Worm (Caenorhabditis elegans) whole organism, L4 larva: ENCODE results near the gene txdc-9.

Experiments used
- F26F4.8 ChIP-seq: fragments of 200-800 bp; sonication (Bioruptor generic); conservative IDR thresholded peaks from 2 replicates; pipeline ENCODE4 v1.3.6; 2022; ENCODE audit warnings: missing genetic modification characterization, missing compliant biosample characterization
- F37D6.2 ChIP-seq: sonication (generic microtip); optimal IDR thresholded peaks from 2 replicates; lab custom pipeline; 2016; ENCODE audit warnings: mild to moderate bottlenecking, missing genetic modification characterization, missing compliant biosample characterization
- F44E2.7 ChIP-seq: fragments of 200-800 bp; sonication (Bioruptor generic); IDR thresholded peaks from 2 replicates; pipeline ENCODE4 v2.1.2; 2022; ENCODE audit warnings: missing genetic modification characterization, missing compliant biosample characterization
- T20F7.1 ChIP-seq: fragments of 200-800 bp; sonication (Bioruptor generic); optimal IDR thresholded peaks from 2 replicates; lab custom pipeline; 2018; ENCODE audit warnings: mild to moderate bottlenecking, missing genetic modification characterization, missing compliant biosample characterization
- ZK546.5 ChIP-seq, 2 experiments: sonication (generic microtip); optimal IDR thresholded peaks; 2 replicates each; lab custom pipeline; 2017; ENCODE audit warnings: missing biosample characterization in 2 of 2, missing genetic modification characterization in 2 of 2
- ceh-20 ChIP-seq: fragments of 200-800 bp; sonication (Bioruptor generic); IDR thresholded peaks from 2 replicates; pipeline ENCODE4 v1.3.6; 2022; ENCODE audit warnings: missing genetic modification reagents, missing genetic modification characterization, missing compliant biosample characterization
- ceh-28 ChIP-seq: fragments of 150-350 bp; optimal IDR thresholded peaks from 2 replicates; lab custom pipeline; 2014; ENCODE audit warnings: missing biosample characterization, missing genetic modification reagents, missing genetic modification characterization
- ces-1 ChIP-seq: fragments of 150-350 bp; sonication (generic microtip); optimal IDR thresholded peaks from 4 replicates; lab custom pipeline; 2014; ENCODE audit warnings: missing biosample characterization, missing genetic modification reagents, missing genetic modification characterization
- daf-16 ChIP-seq, 3 experiments: sonication (generic microtip); optimal IDR thresholded peaks; 2 replicates each; lab custom pipeline; 2016 to 2017; ENCODE audit warnings: missing genetic modification characterization in 3 of 3, missing genetic modification reagents in 3 of 3, mild to moderate bottlenecking in 2 of 3, missing compliant biosample characterization in 2 of 3, missing biosample characterization in 1 of 3, moderate library complexity in 1 of 3
- daf-8 ChIP-seq: fragments of 200-800 bp; sonication (Bioruptor generic); IDR thresholded peaks from 2 replicates; pipeline ENCODE4 v1.3.6; 2022; ENCODE audit warnings: missing genetic modification characterization, missing compliant biosample characterization
- dmd-6 ChIP-seq: fragments of 200-800 bp; sonication (Bioruptor generic); IDR thresholded peaks from 2 replicates; pipeline ENCODE4 v1.3.6; 2022; ENCODE audit warnings: missing genetic modification reagents, missing genetic modification characterization, missing compliant biosample characterization
- dmd-8 ChIP-seq: fragments of 200-800 bp; sonication (Bioruptor generic); IDR thresholded peaks from 2 replicates; pipeline ENCODE4 v1.3.6; 2022; ENCODE audit warnings: missing genetic modification characterization, missing compliant biosample characterization
- dmd-9 ChIP-seq: fragments of 200-800 bp; sonication (Bioruptor generic); IDR thresholded peaks from 2 replicates; pipeline ENCODE4 v1.3.6; 2022; ENCODE audit warnings: missing genetic modification reagents, missing genetic modification characterization, missing compliant biosample characterization
- duxl-1 ChIP-seq: sonication (generic microtip); optimal IDR thresholded peaks from 2 replicates; lab custom pipeline; 2016; ENCODE audit warnings: mild to moderate bottlenecking, missing genetic modification characterization, moderate library complexity, missing compliant biosample characterization; ENCODE audit not compliant: poor library complexity
- dve-1 ChIP-seq: sonication (generic microtip); optimal IDR thresholded peaks from 2 replicates; lab custom pipeline; 2017; ENCODE audit warnings: antibody characterized with exemption, mild to moderate bottlenecking, missing genetic modification characterization, missing compliant biosample characterization; ENCODE audit not compliant: insufficient read depth
- egl-27 ChIP-seq: sonication (generic microtip); optimal IDR thresholded peaks from 3 replicates; lab custom pipeline; 2017; ENCODE audit warnings: missing biosample characterization, missing genetic modification reagents, missing genetic modification characterization
- egl-43 ChIP-seq: fragments of 200-800 bp; sonication (Bioruptor generic); IDR thresholded peaks from 2 replicates; pipeline ENCODE4 v1.3.6; 2022; ENCODE audit warnings: missing genetic modification reagents, missing genetic modification characterization, missing compliant biosample characterization
- gei-8 ChIP-seq: fragments of 200-800 bp; sonication (Bioruptor generic); optimal IDR thresholded peaks from 2 replicates; lab custom pipeline; 2018; ENCODE audit warnings: mild to moderate bottlenecking, missing genetic modification characterization, missing compliant biosample characterization
- hlh-11 ChIP-seq: fragments of 200-800 bp; sonication (Bioruptor generic); optimal IDR thresholded peaks from 2 replicates; lab custom pipeline; 2018; ENCODE audit warnings: mild to moderate bottlenecking, missing genetic modification characterization, missing compliant biosample characterization
- hlh-30 ChIP-seq: sonication (generic microtip); optimal IDR thresholded peaks from 2 replicates; lab custom pipeline; 2017; ENCODE audit warnings: antibody characterized with exemption, mild to moderate bottlenecking, missing genetic modification characterization, missing compliant biosample characterization; ENCODE audit not compliant: insufficient read depth
- hmg-1.1 ChIP-seq: fragments of 200-800 bp; sonication (Bioruptor generic); IDR thresholded peaks from 2 replicates; pipeline ENCODE4 v1.3.6; 2022; ENCODE audit warnings: missing genetic modification reagents, missing genetic modification characterization, missing compliant biosample characterization
- jun-1 ChIP-seq: fragments of 150-350 bp; optimal IDR thresholded peaks from 2 replicates; lab custom pipeline; 2014; ENCODE audit warnings: missing biosample characterization, missing genetic modification reagents, missing genetic modification characterization
- lim-7 ChIP-seq: fragments of 200-800 bp; sonication (Bioruptor generic); IDR thresholded peaks from 2 replicates; pipeline ENCODE4 v1.3.6; 2022; ENCODE audit warnings: missing genetic modification characterization, missing compliant biosample characterization
- lin-15B ChIP-seq: fragments of 150-350 bp; sonication (generic microtip); optimal IDR thresholded peaks from 3 replicates; lab custom pipeline; 2014; ENCODE audit warnings: missing biosample characterization, missing genetic modification characterization
- lsy-2 ChIP-seq, 2 experiments: fragments of 150-350 bp in 1 of 2; sonication (generic microtip) in 1 of 2; optimal IDR thresholded peaks; 2 replicates each; lab custom pipeline; 2014 to 2017; ENCODE audit warnings: missing biosample characterization in 2 of 2, missing genetic modification characterization in 2 of 2
- madf-5 ChIP-seq, 2 experiments: fragments of 200-800 bp; sonication (Bioruptor generic); IDR thresholded peaks; 2 replicates each; pipeline ENCODE4 v1.3.6; 2022; ENCODE audit warnings: missing compliant biosample characterization in 2 of 2, missing genetic modification characterization in 2 of 2
- mdl-1 ChIP-seq, 2 experiments: fragments of 150-350 bp in 1 of 2; sonication (generic microtip) in 1 of 2; optimal IDR thresholded peaks; 2 replicates each; lab custom pipeline; 2014 to 2017; ENCODE audit warnings: missing biosample characterization in 2 of 2, missing genetic modification characterization in 2 of 2
- mdt-29 ChIP-seq: fragments of 200-800 bp; sonication (Bioruptor generic); IDR thresholded peaks from 2 replicates; pipeline ENCODE4 v1.3.6; 2022; ENCODE audit warnings: missing genetic modification reagents, missing genetic modification characterization, missing compliant biosample characterization
- mep-1 ChIP-seq: fragments of 150-350 bp; sonication (generic microtip); optimal IDR thresholded peaks from 3 replicates; lab custom pipeline; 2014; ENCODE audit warnings: missing biosample characterization, missing genetic modification characterization
- nhr-102 ChIP-seq: sonication (generic microtip); optimal IDR thresholded peaks from 2 replicates; lab custom pipeline; 2016; ENCODE audit warnings: mild to moderate bottlenecking, missing genetic modification characterization, moderate library complexity, missing compliant biosample characterization
- nhr-11 ChIP-seq: fragments of 150-350 bp; optimal IDR thresholded peaks from 2 replicates; lab custom pipeline; 2014; ENCODE audit warnings: missing biosample characterization, missing genetic modification characterization
- nhr-28 ChIP-seq: fragments of 150-350 bp; optimal IDR thresholded peaks from 2 replicates; lab custom pipeline; 2014; ENCODE audit warnings: missing biosample characterization, missing genetic modification characterization
- nhr-48 ChIP-seq: sonication (generic microtip); optimal IDR thresholded peaks from 2 replicates; lab custom pipeline; 2016; ENCODE audit warnings: mild to moderate bottlenecking, missing genetic modification characterization, missing compliant biosample characterization
- nhr-77 ChIP-seq: fragments of 150-350 bp; optimal IDR thresholded peaks from 2 replicates; lab custom pipeline; 2014; ENCODE audit warnings: missing biosample characterization, missing genetic modification characterization
- pha-4 ChIP-seq, 2 experiments: fragments of 150-350 bp in 1 of 2; fragments of 200-800 bp in 1 of 2; sonication (Bioruptor generic) in 1 of 2; IDR thresholded peaks in 1 of 2; optimal IDR thresholded peaks in 1 of 2; 2 replicates each; pipeline versions ENCODE4 v1.3.6 to Lab custom; 2014 to 2022; ENCODE audit warnings: missing genetic modification characterization in 2 of 2, missing genetic modification reagents in 2 of 2, missing biosample characterization in 1 of 2, missing compliant biosample characterization in 1 of 2
- sdz-12 ChIP-seq: fragments of 200-800 bp; sonication (Bioruptor generic); optimal IDR thresholded peaks from 2 replicates; lab custom pipeline; 2018; ENCODE audit warnings: mild to moderate bottlenecking, missing genetic modification characterization, missing compliant biosample characterization
- skn-1 ChIP-seq: fragments of 150-350 bp; optimal IDR thresholded peaks from 2 replicates; lab custom pipeline; 2014; ENCODE audit warnings: missing biosample characterization, missing genetic modification characterization
- snpc-4 ChIP-seq: fragments of 150-350 bp; optimal IDR thresholded peaks from 2 replicates; lab custom pipeline; 2014; ENCODE audit warnings: missing biosample characterization, missing genetic modification characterization
- tra-1 ChIP-seq: fragments of 200-800 bp; sonication (Bioruptor generic); IDR thresholded peaks from 2 replicates; pipeline ENCODE4 v1.3.6; 2022; ENCODE audit warnings: missing genetic modification reagents, missing genetic modification characterization, missing compliant biosample characterization
- unc-130 ChIP-seq: sonication (generic microtip); optimal IDR thresholded peaks from 2 replicates; lab custom pipeline; 2016; ENCODE audit warnings: missing genetic modification reagents, missing genetic modification characterization, missing compliant biosample characterization
- unc-39 ChIP-seq: sonication (generic microtip); optimal IDR thresholded peaks from 2 replicates; lab custom pipeline; 2017; ENCODE audit warnings: missing biosample characterization, missing genetic modification characterization
- unc-62 ChIP-seq, 3 experiments: fragments of 150-350 bp in 1 of 3; sonication (generic microtip); optimal IDR thresholded peaks in 2 of 3; peaks in 1 of 3; 1 replicate in 1 of 3; 2 replicates in 2 of 3; lab custom pipeline; 2014 to 2017; ENCODE audit warnings: missing biosample characterization in 3 of 3, missing genetic modification characterization in 3 of 3, missing genetic modification reagents in 3 of 3, missing genotype in 1 of 3
- vab-7 ChIP-seq: fragments of 200-800 bp; sonication (Bioruptor generic); IDR thresholded peaks from 2 replicates; pipeline ENCODE4 v1.3.6; 2022; ENCODE audit warnings: missing genetic modification reagents, missing genetic modification characterization, missing compliant biosample characterization
- zfp-2 ChIP-seq: sonication (generic microtip); optimal IDR thresholded peaks from 2 replicates; lab custom pipeline; 2016; ENCODE audit warnings: mild to moderate bottlenecking, missing genetic modification characterization, missing compliant biosample characterization
- zfp-3 ChIP-seq: fragments of 200-800 bp; sonication (Bioruptor generic); conservative IDR thresholded peaks from 2 replicates; pipeline ENCODE4 v1.3.6; 2022; ENCODE audit warnings: missing genetic modification reagents, missing genetic modification characterization, missing compliant biosample characterization
- zip-11 ChIP-seq: fragments of 200-800 bp; sonication (Bioruptor generic); IDR thresholded peaks from 2 replicates; pipeline ENCODE4 v1.3.6; 2022; ENCODE audit warnings: missing genetic modification characterization, missing compliant biosample characterization

Gene txdc-9

DNA sequence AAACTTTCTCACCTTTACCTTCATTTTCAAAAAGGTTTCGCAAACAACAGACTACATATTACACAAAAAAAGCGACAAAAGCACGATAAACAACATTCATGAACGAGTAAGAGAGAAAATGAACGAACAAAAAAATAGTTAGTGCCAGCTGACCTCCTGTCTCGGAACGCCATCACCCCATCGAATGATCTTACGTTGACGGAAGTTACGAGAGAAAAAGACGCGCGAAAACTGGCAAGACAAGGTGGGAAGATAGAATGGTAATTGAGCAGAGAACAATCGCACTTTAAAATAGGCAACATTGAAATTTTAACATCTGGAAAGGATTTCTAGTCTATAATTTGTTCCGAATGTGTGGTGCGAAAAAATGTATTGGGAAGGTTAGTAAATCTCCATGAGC lies 11.8 kb upstream of the txdc-9 start:
- TF ChIP-seq ces-1 (no peak), dmd-8 (GFP tag; lab: Robert Waterston, UW) (0 out of 2 replicates have a peak, but pooled peaks have one; percentile 57), hlh-11 (tag; lab: Kevin White, UChicago) (peak; percentile 60), nhr-28 (tag; lab: Kevin White, UChicago) (peak; percentile 77), snpc-4 (tag; lab: Kevin White, UChicago) (no peak), T20F7.1 (GFP tag; lab: Kevin White, UChicago) (no peak), mdl-1 (tag; optimal IDR thresholded peaks at IDR 0.05; lab: Kevin White, UChicago) (peak in 1 of 2 experiments; percentile 51), mdt-29 (0 out of 2 replicates have a peak, but pooled peaks have one; percentile 11), hlh-30 (peak; percentile 55), F44E2.7 (no peak), ceh-20 (GFP tag; lab: Robert Waterston, UW) (0 out of 2 replicates have a peak, but pooled peaks have one; percentile 22), daf-16 (GFP tag; optimal IDR thresholded peaks at IDR 0.05; lab: Kevin White, UChicago) (peak in 1 of 2 experiments; percentile 61), daf-16 (tag; optimal IDR thresholded peaks at IDR 0.05; lab: Kevin White, UChicago) (peak; percentile 36), nhr-11 (tag; lab: Kevin White, UChicago) (peak; percentile 57), sdz-12 (GFP tag; lab: Kevin White, UChicago) (no peak), dmd-6 (peak; percentile 59), hmg-1.1 (peak; percentile 7; the same call in 1 of the 2 replicates), unc-62 (GFP tag; optimal IDR thresholded peaks at IDR 0.05 in 1 of 2; lab: Kevin White, UChicago) (peak in 1 of 2 experiments; percentile 31), unc-62 (tag; optimal IDR thresholded peaks at IDR 0.05; lab: Kevin White, UChicago) (no peak), zip-11 (no peak), pha-4 (GFP tag; IDR thresholded peaks at IDR 0.05; lab: Robert Waterston, UW) (peak; percentile 64; the same call in 1 of the 2 replicates), pha-4 (tag; optimal IDR thresholded peaks at IDR 0.05; lab: Kevin White, UChicago) (no peak)
- TF ChIP-seq, all 104 proteins: peak for 13

DNA sequence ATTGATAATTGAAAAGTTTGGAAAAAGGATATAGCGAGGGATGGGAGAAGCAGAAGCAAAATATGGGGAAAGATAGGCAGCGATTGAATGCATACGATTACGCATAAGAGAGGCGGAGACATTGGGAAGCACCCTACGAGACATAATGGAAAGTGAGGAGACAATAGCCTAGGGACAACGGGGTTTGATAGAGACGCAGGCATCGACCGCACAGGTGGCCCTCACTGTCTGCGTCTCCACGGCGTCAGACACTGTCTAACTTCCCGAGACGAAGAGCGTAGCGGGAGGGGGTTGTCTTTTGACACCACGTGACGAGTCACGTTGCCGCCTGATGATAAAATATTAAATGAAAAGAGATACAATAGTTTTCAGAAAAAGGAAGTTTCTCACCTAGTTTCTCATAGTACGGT lies 11.0 kb upstream of the txdc-9 start:
- TF ChIP-seq zfp-2 (no peak), hlh-30 (peak; percentile 97), F37D6.2 (peak; percentile 39), ceh-20 (GFP tag; lab: Robert Waterston, UW) (peak; percentile 90), ces-1 (no peak), dmd-9 (GFP tag; lab: Robert Waterston, UW) (peak; percentile 73; the same call in 1 of the 2 replicates), nhr-77 (tag; lab: Kevin White, UChicago) (peak; percentile 10), egl-27 (tag; lab: Kevin White, UChicago) (no peak), madf-5 (GFP tag; IDR thresholded peaks at IDR 0.05; lab: Robert Waterston, UW) (no peak), mdt-29 (peak; percentile 86), dmd-8 (GFP tag; lab: Robert Waterston, UW) (no peak), unc-130 (no peak), mdl-1 (tag; optimal IDR thresholded peaks at IDR 0.05; lab: Kevin White, UChicago) (peak; percentile 96 to 99), nhr-102 (tag; lab: Kevin White, UChicago) (peak; percentile 92), lin-15B (tag; lab: Kevin White, UChicago) (no peak), pha-4 (GFP tag; IDR thresholded peaks at IDR 0.05; lab: Robert Waterston, UW) (peak; percentile 92), pha-4 (tag; optimal IDR thresholded peaks at IDR 0.05; lab: Kevin White, UChicago) (no peak), gei-8 (peak; percentile 74), duxl-1 (tag; lab: Kevin White, UChicago) (peak; percentile 46), vab-7 (GFP tag; lab: Robert Waterston, UW) (no peak), mep-1 (tag; lab: Kevin White, UChicago) (peak; percentile 79), jun-1 (tag; lab: Kevin White, UChicago) (peak; percentile 27), lsy-2 (tag; optimal IDR thresholded peaks at IDR 0.05; lab: Kevin White, UChicago) (peak; percentile 69 to 82), dve-1 (tag; lab: Kevin White, UChicago) (peak; percentile 88), ZK546.5 (tag; optimal IDR thresholded peaks at IDR 0.05; lab: Kevin White, UChicago) (no peak), skn-1 (tag; lab: Kevin White, UChicago) (no peak), nhr-48 (peak; percentile 93), tra-1 (GFP tag; lab: Robert Waterston, UW) (peak; percentile 94), egl-43 (peak; percentile 88), ceh-28 (tag; lab: Kevin White, UChicago) (no peak), daf-8 (GFP tag; lab: Robert Waterston, UW) (no peak), lim-7 (GFP tag; lab: Robert Waterston, UW) (no peak), sdz-12 (GFP tag; lab: Kevin White, UChicago) (no peak), F26F4.8 (GFP tag; lab: Robert Waterston, UW) (no peak), unc-39 (tag; lab: Kevin White, UChicago) (no peak), zfp-3 (GFP tag; lab: Robert Waterston, UW) (peak; percentile 88)
